Worm (Caenorhabditis elegans) whole organism, L3 larva: ENCODE results near the gene F55G11.2.

Source experiments
- nhr-77 ChIP-seq: fragments of 150-350 bp; optimal IDR thresholded peaks from 2 replicates; lab custom pipeline; 2014; ENCODE audit warnings: missing biosample characterization, missing genetic modification characterization
- unc-62 ChIP-seq: fragments of 150-350 bp; sonication (generic microtip); optimal IDR thresholded peaks from 4 replicates; lab custom pipeline; 2014; ENCODE audit warnings: missing biosample characterization, missing genetic modification reagents, missing genetic modification characterization

ce11 chrIV:13008405-13009208 lies 39.5 kb upstream of the F55G11.2 start, which contains the start of gene mbk-2:
- TF ChIP-seq unc-62 (GFP tag; lab: Kevin White, UChicago): no peak
- TF ChIP-seq nhr-77: no peak
